Fruit fly (Drosophila melanogaster) whole organism, embryonic: ENCODE measurements around the gene CG9444.

Experiments
- CG10147 ChIP-seq: fragments of 200-800 bp; sonication (Bioruptor generic); optimal IDR thresholded peaks from 2 replicates; lab custom pipeline; 2019; ENCODE audit warnings: missing biosample characterization, mild to moderate bottlenecking, missing genetic modification characterization, moderate library complexity
- CG10366 ChIP-seq: fragments of 200-800 bp; sonication (Bioruptor generic); IDR thresholded peaks from 2 replicates; pipeline ENCODE4 v1.3.6; 2022; ENCODE audit warnings: missing biosample characterization, missing genetic modification characterization
- CG10543 ChIP-seq: fragments of 200-800 bp; sonication (Bioruptor generic); optimal IDR thresholded peaks from 3 replicates; lab custom pipeline; 2017; ENCODE audit warnings: missing biosample characterization, mild to moderate bottlenecking, missing genetic modification characterization, moderate library complexity
- CG10565 ChIP-seq: fragments of 200-800 bp; sonication (Bioruptor generic); optimal IDR thresholded peaks from 3 replicates; lab custom pipeline; 2016; ENCODE audit warnings: missing biosample characterization, mild to moderate bottlenecking, missing genetic modification characterization
- CG12659 ChIP-seq: fragments of 200-800 bp; sonication (Bioruptor generic); optimal IDR thresholded peaks from 3 replicates; lab custom pipeline; 2017; ENCODE audit warnings: mild to moderate bottlenecking, missing biosample characterization, missing genetic modification reagents, missing genetic modification characterization
- CG12942 ChIP-seq: fragments of 200-800 bp; sonication (Bioruptor generic); optimal IDR thresholded peaks from 3 replicates; lab custom pipeline; 2016; ENCODE audit warnings: missing biosample characterization, missing genetic modification characterization
- CG13296 ChIP-seq: fragments of 200-800 bp; sonication (Bioruptor generic); optimal IDR thresholded peaks from 3 replicates; lab custom pipeline; 2018; ENCODE audit warnings: missing biosample characterization, mild to moderate bottlenecking, missing genetic modification characterization
- CG13624 ChIP-seq: fragments of 200-800 bp; sonication (Bioruptor generic); optimal IDR thresholded peaks from 2 replicates; lab custom pipeline; 2016; ENCODE audit warnings: missing biosample characterization, missing genetic modification characterization
- CG14710 ChIP-seq: fragments of 200-800 bp; sonication (Bioruptor generic); optimal IDR thresholded peaks from 3 replicates; lab custom pipeline; 2019; ENCODE audit warnings: missing biosample characterization, mild to moderate bottlenecking, missing genetic modification characterization, moderate library complexity
- CG14860 ChIP-seq: fragments of 200-800 bp; sonication (Bioruptor generic); IDR thresholded peaks from 3 replicates; pipeline ENCODE4 v1.3.6; 2022; ENCODE audit warnings: missing biosample characterization, missing genetic modification characterization; ENCODE audit not compliant: partially characterized antibody
- CG16863 ChIP-seq: fragments of 200-800 bp; sonication (Bioruptor generic); optimal IDR thresholded peaks from 3 replicates; lab custom pipeline; 2016; ENCODE audit warnings: missing biosample characterization, missing genetic modification characterization
- CG18011 ChIP-seq: fragments of 200-800 bp; sonication (Bioruptor generic); optimal IDR thresholded peaks from 2 replicates; lab custom pipeline; 2017; ENCODE audit warnings: missing biosample characterization, missing genetic modification characterization, mild to moderate bottlenecking, moderate library complexity, missing genotype
- CG18599 ChIP-seq: fragments of 200-800 bp; sonication (Bioruptor generic); optimal IDR thresholded peaks from 3 replicates; lab custom pipeline; 2017; ENCODE audit warnings: missing biosample characterization, missing genetic modification characterization, mild to moderate bottlenecking, moderate library complexity, missing genetic modification reagents
- CG2199 ChIP-seq: fragments of 200-800 bp; sonication (Bioruptor generic); IDR thresholded peaks from 3 replicates; pipeline ENCODE4 v1.3.6; 2022; ENCODE audit warnings: missing biosample characterization, missing genetic modification characterization
- CG2202 ChIP-seq: fragments of 200-800 bp; sonication (Bioruptor generic); optimal IDR thresholded peaks from 2 replicates; lab custom pipeline; 2018; ENCODE audit warnings: missing biosample characterization, mild to moderate bottlenecking, missing genetic modification characterization
- CG31388 ChIP-seq: fragments of 200-800 bp; sonication (Bioruptor generic); optimal IDR thresholded peaks from 2 replicates; lab custom pipeline; 2016; ENCODE audit warnings: missing biosample characterization, missing genetic modification characterization
- CG34376 ChIP-seq: fragments of 200-800 bp; sonication (Bioruptor generic); optimal IDR thresholded peaks from 2 replicates; lab custom pipeline; 2018; ENCODE audit warnings: missing biosample characterization, mild to moderate bottlenecking, missing genetic modification characterization
- CG42726 ChIP-seq: fragments of 200-800 bp; sonication (Bioruptor generic); IDR thresholded peaks from 2 replicates; pipeline ENCODE4 v1.3.6; 2022; ENCODE audit warnings: missing biosample characterization, missing genetic modification characterization; ENCODE audit not compliant: partially characterized antibody
- CG4707 ChIP-seq: fragments of 200-800 bp; sonication (Bioruptor generic); optimal IDR thresholded peaks from 2 replicates; lab custom pipeline; 2018; ENCODE audit warnings: missing biosample characterization, mild to moderate bottlenecking, missing genetic modification characterization, moderate library complexity
- CG6765 ChIP-seq: fragments of 200-800 bp; sonication (Bioruptor generic); optimal IDR thresholded peaks from 3 replicates; lab custom pipeline; 2017; ENCODE audit warnings: missing biosample characterization, mild to moderate bottlenecking, missing genetic modification characterization
- CG7786 ChIP-seq: fragments of 200-800 bp; sonication (Bioruptor generic); optimal IDR thresholded peaks from 2 replicates; lab custom pipeline; 2016; ENCODE audit warnings: missing biosample characterization, missing genetic modification characterization
- CG7928 ChIP-seq: fragments of 200-800 bp; sonication (Bioruptor generic); optimal IDR thresholded peaks from 2 replicates; lab custom pipeline; 2017; ENCODE audit warnings: missing biosample characterization, mild to moderate bottlenecking, missing genetic modification characterization
- CG8281 ChIP-seq: fragments of 200-800 bp; sonication (Bioruptor generic); optimal IDR thresholded peaks from 2 replicates; lab custom pipeline; 2018; ENCODE audit warnings: missing biosample characterization, mild to moderate bottlenecking, missing genetic modification characterization, moderate library complexity
- CG9727 ChIP-seq: fragments of 200-800 bp; sonication (Bioruptor generic); optimal IDR thresholded peaks from 3 replicates; lab custom pipeline; 2017; ENCODE audit warnings: missing biosample characterization, mild to moderate bottlenecking, missing genetic modification characterization
- Chrac-16 ChIP-seq: fragments of 200-800 bp; sonication (Bioruptor generic); optimal IDR thresholded peaks from 3 replicates; lab custom pipeline; 2016; ENCODE audit warnings: missing biosample characterization, missing genetic modification characterization
- Fer2 ChIP-seq: fragments of 200-800 bp; sonication (Bioruptor generic); optimal IDR thresholded peaks from 2 replicates; lab custom pipeline; 2018; ENCODE audit warnings: missing biosample characterization, mild to moderate bottlenecking, missing genetic modification characterization, moderate library complexity
- HLHmδ ChIP-seq: fragments of 200-800 bp; sonication (Bioruptor generic); optimal IDR thresholded peaks from 2 replicates; lab custom pipeline; 2018; ENCODE audit warnings: missing biosample characterization, mild to moderate bottlenecking, missing genetic modification characterization, moderate library complexity
- Hand ChIP-seq: fragments of 200-800 bp; sonication (Bioruptor generic); optimal IDR thresholded peaks from 2 replicates; lab custom pipeline; 2017; ENCODE audit warnings: mild to moderate bottlenecking, missing biosample characterization, missing genetic modification reagents, missing genetic modification characterization
- Mad ChIP-seq: fragments of 200-800 bp; sonication (Bioruptor generic); optimal IDR thresholded peaks from 2 replicates; lab custom pipeline; 2016; ENCODE audit warnings: missing biosample characterization, missing genetic modification characterization
- Nf-YA ChIP-seq: fragments of 200-800 bp; sonication (Bioruptor generic); IDR thresholded peaks from 2 replicates; pipeline ENCODE4 v1.3.6; 2022; ENCODE audit warnings: missing biosample characterization, missing genetic modification characterization
- Sin3A ChIP-seq: fragments of >200 bp; optimal IDR thresholded peaks from 2 replicates; lab custom pipeline; 2018
- Stat92E ChIP-seq, 3 experiments: fragments of >200 bp in 2 of 3; fragments of 200-800 bp in 1 of 3; sonication (Bioruptor generic) in 1 of 3; optimal IDR thresholded peaks; 2 replicates each; lab custom pipeline; 2017 to 2019; ENCODE audit warnings: missing biosample characterization in 3 of 3, missing genetic modification characterization in 3 of 3, mild to moderate bottlenecking in 1 of 3, moderate library complexity in 1 of 3
- ase ChIP-seq: fragments of 200-800 bp; sonication (Bioruptor generic); IDR thresholded peaks from 3 replicates; pipeline ENCODE4 v1.3.6; 2022; ENCODE audit warnings: missing biosample characterization, missing genetic modification characterization
- bigmax ChIP-seq: fragments of 200-800 bp; sonication (Bioruptor generic); optimal IDR thresholded peaks from 2 replicates; lab custom pipeline; 2018; ENCODE audit warnings: missing biosample characterization, mild to moderate bottlenecking, missing genetic modification characterization
- bowl ChIP-seq: fragments of 200-800 bp; sonication (Bioruptor generic); IDR thresholded peaks from 2 replicates; pipeline ENCODE4 v1.3.6; 2022; ENCODE audit warnings: missing biosample characterization, missing genetic modification characterization
- dmrt99B ChIP-seq: fragments of 200-800 bp; sonication (Bioruptor generic); optimal IDR thresholded peaks from 2 replicates; lab custom pipeline; 2018; ENCODE audit warnings: missing biosample characterization, mild to moderate bottlenecking, missing genetic modification characterization, moderate library complexity
- dpn ChIP-seq, 2 experiments: fragments of 200-800 bp; sonication (Bioruptor generic); optimal IDR thresholded peaks; 3 replicates each; lab custom pipeline; 2016; ENCODE audit warnings: missing biosample characterization in 2 of 2, missing genetic modification characterization in 2 of 2
- ems ChIP-seq: fragments of 200-800 bp; sonication (Bioruptor generic); optimal IDR thresholded peaks from 3 replicates; lab custom pipeline; 2016; ENCODE audit warnings: missing biosample characterization, missing genetic modification characterization
- gcm2 ChIP-seq: fragments of 200-800 bp; sonication (Bioruptor generic); optimal IDR thresholded peaks from 2 replicates; lab custom pipeline; 2016; ENCODE audit warnings: missing biosample characterization, missing genetic modification characterization
- gsb ChIP-seq: fragments of 200-800 bp; sonication (Bioruptor generic); IDR thresholded peaks from 2 replicates; pipeline ENCODE4 v1.3.6; 2022; ENCODE audit warnings: missing biosample characterization, missing genetic modification characterization
- nau ChIP-seq: fragments of 200-800 bp; sonication (Bioruptor generic); optimal IDR thresholded peaks from 3 replicates; lab custom pipeline; 2017; ENCODE audit warnings: missing biosample characterization, mild to moderate bottlenecking, missing genetic modification characterization, missing genetic modification reagents
- nmo ChIP-seq: fragments of 200-800 bp; sonication (Bioruptor generic); optimal IDR thresholded peaks from 2 replicates; lab custom pipeline; 2018; ENCODE audit warnings: missing biosample characterization, mild to moderate bottlenecking, missing genetic modification characterization, moderate library complexity
- pfk ChIP-seq: fragments of 200-800 bp; sonication (Bioruptor generic); optimal IDR thresholded peaks from 2 replicates; lab custom pipeline; 2018; ENCODE audit warnings: missing biosample characterization, mild to moderate bottlenecking, missing genetic modification characterization, moderate library complexity
- pnt ChIP-seq: fragments of 200-800 bp; sonication (Bioruptor generic); optimal IDR thresholded peaks from 3 replicates; lab custom pipeline; 2016; ENCODE audit warnings: missing biosample characterization, missing genetic modification characterization
- psq ChIP-seq: fragments of 200-800 bp; sonication (Bioruptor generic); optimal IDR thresholded peaks from 2 replicates; lab custom pipeline; 2017; ENCODE audit warnings: missing biosample characterization, missing genetic modification characterization
- sens ChIP-seq: fragments of 200-800 bp; sonication (Bioruptor generic); peaks from one replicate; lab custom pipeline; 2016; ENCODE audit warnings: missing biosample characterization, missing genetic modification characterization
- slp2 ChIP-seq: fragments of 200-800 bp; sonication (Bioruptor generic); optimal IDR thresholded peaks from 2 replicates; lab custom pipeline; 2016; ENCODE audit warnings: missing biosample characterization, missing genetic modification characterization
- sob ChIP-seq: fragments of 200-800 bp; sonication (Bioruptor generic); IDR thresholded peaks from 2 replicates; pipeline ENCODE4 v1.3.6; 2022; ENCODE audit warnings: missing biosample characterization, missing genetic modification characterization
- tap ChIP-seq: fragments of 200-800 bp; optimal IDR thresholded peaks from 3 replicates; lab custom pipeline; 2019; ENCODE audit warnings: missing biosample characterization, mild to moderate bottlenecking, missing genetic modification characterization, moderate library complexity
- unpg ChIP-seq: fragments of 200-800 bp; sonication (Bioruptor generic); optimal IDR thresholded peaks from 3 replicates; lab custom pipeline; 2018; ENCODE audit warnings: missing biosample characterization, mild to moderate bottlenecking, missing genetic modification characterization, moderate library complexity
- zfh1 ChIP-seq: fragments of 200-800 bp; sonication (Bioruptor generic); IDR thresholded peaks from 3 replicates; pipeline ENCODE4 v1.3.6; 2022; ENCODE audit warnings: missing biosample characterization, missing genetic modification characterization

The CG9444 gene

dm6 chr3R:9710886-9711285, 26.8 kb upstream of the CG9444 start, which contains the start of the genes trbd and dmt:
Gene trbd, minus strand, starts transcription at chr3R:9711037.
Gene dmt, plus strand, starts transcription at chr3R:9711142.
- peak; percentile 51 for TF ChIP-seq CG34376 (GFP tag; lab: Kevin White, UChicago)
- no peak for TF ChIP-seq CG2199 (GFP tag; lab: Robert Waterston, UW)
- TF ChIP-seq Hand (GFP tag; lab: Kevin White, UChicago): no peak
- TF ChIP-seq CG14860 (GFP tag; lab: Robert Waterston, UW): no peak
- peak; percentile 89 for TF ChIP-seq Sin3A (lab: Kevin White, UChicago)
- TF ChIP-seq CG7786: peak; percentile 62
- TF ChIP-seq CG2202 (tag; lab: Kevin White, UChicago): no peak
- TF ChIP-seq CG13624: peak; percentile 76
- TF ChIP-seq gsb (GFP tag; lab: Robert Waterston, UW): no peak
- no peak for TF ChIP-seq tap (tag; lab: Kevin White, UChicago)
- no peak for TF ChIP-seq CG42726 (GFP tag; lab: Robert Waterston, UW)
- no peak for TF ChIP-seq CG8281 (tag; lab: Kevin White, UChicago)
- no peak for TF ChIP-seq unpg (GFP tag; lab: Kevin White, UChicago)
- peak; percentile 99 for TF ChIP-seq CG7928 (GFP tag; lab: Kevin White, UChicago)
- TF ChIP-seq ems (GFP tag; lab: Kevin White, UChicago): peak; percentile 26
- peak; percentile 63 for TF ChIP-seq bigmax
- TF ChIP-seq CG31388 (GFP tag; lab: Kevin White, UChicago): no peak
- TF ChIP-seq dpn (GFP tag; optimal IDR thresholded peaks at IDR 0.05; lab: Kevin White, UChicago): peak in 1 of 2 experiments; percentile 74
- TF ChIP-seq nau: no peak
- no peak for TF ChIP-seq Nf-YA (GFP tag; lab: Robert Waterston, UW)
- TF ChIP-seq Stat92E (GFP tag; optimal IDR thresholded peaks at IDR 0.05; lab: Kevin White, UChicago): peak in 1 of 3 experiments; percentile 64
- no peak for TF ChIP-seq Fer2
- no peak for TF ChIP-seq CG14710 (tag; lab: Kevin White, UChicago)
- TF ChIP-seq CG10366 (GFP tag; lab: Robert Waterston, UW): no peak
- TF ChIP-seq Chrac-16 (GFP tag; lab: Kevin White, UChicago): peak; percentile 24
- no peak for TF ChIP-seq CG10543
- no peak for TF ChIP-seq CG4707 (GFP tag; lab: Kevin White, UChicago)
- TF ChIP-seq HLHmδ (GFP tag; lab: Kevin White, UChicago): peak; percentile 23
- TF ChIP-seq pfk (GFP tag; lab: Kevin White, UChicago): no peak
- TF ChIP-seq Mad (GFP tag; lab: Kevin White, UChicago): peak; percentile 58
- peak; percentile 23 for TF ChIP-seq CG12942 (GFP tag; lab: Kevin White, UChicago)
- TF ChIP-seq CG18599 (GFP tag; lab: Kevin White, UChicago): no peak
- peak; percentile 52 for TF ChIP-seq CG16863 (GFP tag; lab: Kevin White, UChicago)
- no peak for TF ChIP-seq CG10565 (GFP tag; lab: Kevin White, UChicago)
- TF ChIP-seq CG10147 (GFP tag; lab: Kevin White, UChicago): no peak
- no peak for TF ChIP-seq bowl (GFP tag; lab: Robert Waterston, UW)
- TF ChIP-seq nmo: no peak
- no peak for TF ChIP-seq zfh1 (GFP tag; lab: Robert Waterston, UW)
- TF ChIP-seq pnt (GFP tag; lab: Kevin White, UChicago): peak; percentile 29
- TF ChIP-seq sob (GFP tag; lab: Robert Waterston, UW): no peak
- TF ChIP-seq CG12659 (GFP tag; lab: Kevin White, UChicago): peak; percentile 95
- no peak for TF ChIP-seq CG13296 (GFP tag; lab: Kevin White, UChicago)
- no peak for TF ChIP-seq ase (GFP tag; lab: Robert Waterston, UW)
- TF ChIP-seq CG6765 (GFP tag; lab: Kevin White, UChicago): no peak
- peak; percentile 39 for TF ChIP-seq slp2 (GFP tag; lab: Kevin White, UChicago)
- TF ChIP-seq CG9727 (GFP tag; lab: Kevin White, UChicago): peak; percentile 30
- peak; percentile 21 for TF ChIP-seq gcm2 (GFP tag; lab: Kevin White, UChicago)
- no peak for TF ChIP-seq CG18011
- no peak for TF ChIP-seq psq (GFP tag; lab: Kevin White, UChicago)
- no peak for TF ChIP-seq dmrt99B (tag; lab: Kevin White, UChicago)
- no peak for TF ChIP-seq sens (GFP tag; lab: Kevin White, UChicago)
